Worm (Caenorhabditis elegans) whole organism, L3 larva: ENCODE measurements around the gene glb-15.
A peak's percentile ranks its signal among the peaks of the same experiment; 100 is the strongest.

Experiments used
- ZK546.5 ChIP-seq: sonication (generic microtip); optimal IDR thresholded peaks from 2 replicates; lab custom pipeline; 2017; ENCODE audit warnings: missing biosample characterization, missing genetic modification characterization
- aly-2 ChIP-seq: fragments of 150-350 bp; optimal IDR thresholded peaks from 2 replicates; lab custom pipeline; 2014; ENCODE audit warnings: missing biosample characterization, missing genetic modification characterization
- ama-1 ChIP-seq: fragments of 150-350 bp; optimal IDR thresholded peaks from 2 replicates; lab custom pipeline; 2018
- ceh-16 ChIP-seq: sonication (generic microtip); optimal IDR thresholded peaks from 2 replicates; lab custom pipeline; 2017; ENCODE audit warnings: missing biosample characterization, missing genetic modification characterization
- ceh-28 ChIP-seq: fragments of 150-350 bp; optimal IDR thresholded peaks from 2 replicates; lab custom pipeline; 2014; ENCODE audit warnings: missing biosample characterization, missing genetic modification reagents, missing genetic modification characterization
- ceh-9 ChIP-seq: sonication (generic microtip); optimal IDR thresholded peaks from 2 replicates; lab custom pipeline; 2018; ENCODE audit warnings: missing biosample characterization, missing genetic modification characterization
- egl-5 ChIP-seq: fragments of 150-350 bp; optimal IDR thresholded peaks from 2 replicates; lab custom pipeline; 2017; ENCODE audit warnings: missing biosample characterization, missing genetic modification reagents, missing genetic modification characterization, inconsistent platforms
- elt-2 ChIP-seq: sonication (generic microtip); optimal IDR thresholded peaks from 2 replicates; lab custom pipeline; 2016; ENCODE audit warnings: missing genetic modification reagents, mild to moderate bottlenecking, missing genetic modification characterization, missing compliant biosample characterization
- elt-3 ChIP-seq, 3 experiments: fragments of 150-350 bp in 1 of 3; sonication (generic microtip) in 2 of 3; optimal IDR thresholded peaks; 2 replicates in 2 of 3; 4 replicates in 1 of 3; lab custom pipeline; 2014 to 2017; ENCODE audit warnings: missing biosample characterization in 3 of 3, missing genetic modification characterization in 3 of 3
- fkh-10 ChIP-seq: sonication (generic microtip); optimal IDR thresholded peaks from 2 replicates; lab custom pipeline; 2017; ENCODE audit warnings: missing biosample characterization, missing genetic modification reagents, missing genetic modification characterization
- fkh-2 ChIP-seq: fragments of 150-350 bp; optimal IDR thresholded peaks from 2 replicates; lab custom pipeline; 2014; ENCODE audit warnings: missing biosample characterization, missing genetic modification reagents, missing genetic modification characterization
- fos-1 ChIP-seq: fragments of 150-350 bp; optimal IDR thresholded peaks from 2 replicates; lab custom pipeline; 2014; ENCODE audit warnings: missing biosample characterization, missing genetic modification characterization
- hmg-11 ChIP-seq: sonication (generic microtip); optimal IDR thresholded peaks from 2 replicates; lab custom pipeline; 2016; ENCODE audit warnings: missing genetic modification characterization, missing compliant biosample characterization
- jun-1 ChIP-seq: fragments of 150-350 bp; optimal IDR thresholded peaks from 2 replicates; lab custom pipeline; 2014; ENCODE audit warnings: missing biosample characterization, missing genetic modification reagents, missing genetic modification characterization
- lin-15B ChIP-seq: fragments of 150-350 bp; optimal IDR thresholded peaks from 2 replicates; lab custom pipeline; 2014; ENCODE audit warnings: missing biosample characterization, missing genetic modification characterization
- lin-39 ChIP-seq: fragments of 150-350 bp; optimal IDR thresholded peaks from 2 replicates; lab custom pipeline; 2018; ENCODE audit warnings: missing biosample characterization, missing genetic modification reagents, missing genetic modification characterization
- lsy-12 ChIP-seq: sonication (generic microtip); optimal IDR thresholded peaks from 2 replicates; lab custom pipeline; 2016; ENCODE audit warnings: mild to moderate bottlenecking, missing genetic modification characterization, missing compliant biosample characterization
- mdl-1 ChIP-seq: fragments of 150-350 bp; optimal IDR thresholded peaks from 2 replicates; lab custom pipeline; 2014; ENCODE audit warnings: missing biosample characterization, missing genetic modification characterization
- mml-1 ChIP-seq: fragments of 150-350 bp; sonication (generic microtip); optimal IDR thresholded peaks from 3 replicates; lab custom pipeline; 2014; ENCODE audit warnings: missing biosample characterization, missing genetic modification characterization
- nfya-1 ChIP-seq: sonication (generic microtip); optimal IDR thresholded peaks from 2 replicates; lab custom pipeline; 2017; ENCODE audit warnings: missing genetic modification characterization, mild to moderate bottlenecking, missing compliant biosample characterization, antibody characterized with exemption, moderate library complexity; ENCODE audit not compliant: insufficient read depth
- nhr-12 ChIP-seq: fragments of 150-350 bp; optimal IDR thresholded peaks from 2 replicates; lab custom pipeline; 2014; ENCODE audit warnings: missing biosample characterization, missing genetic modification characterization
- nhr-23 ChIP-seq: fragments of 150-350 bp; optimal IDR thresholded peaks from 2 replicates; lab custom pipeline; 2014; ENCODE audit warnings: missing biosample characterization, missing genetic modification reagents, missing genetic modification characterization
- nhr-25 ChIP-seq: sonication (generic microtip); optimal IDR thresholded peaks from 2 replicates; lab custom pipeline; 2017; ENCODE audit warnings: missing biosample characterization, missing genetic modification characterization
- nhr-67 ChIP-seq: fragments of 150-350 bp; optimal IDR thresholded peaks from 2 replicates; lab custom pipeline; 2014; ENCODE audit warnings: missing biosample characterization, missing genetic modification characterization
- nhr-77 ChIP-seq: fragments of 150-350 bp; optimal IDR thresholded peaks from 2 replicates; lab custom pipeline; 2014; ENCODE audit warnings: missing biosample characterization, missing genetic modification characterization
- pqm-1 ChIP-seq: fragments of 150-350 bp; optimal IDR thresholded peaks from 2 replicates; lab custom pipeline; 2017; ENCODE audit warnings: missing biosample characterization, missing genetic modification characterization, inconsistent platforms
- sea-2 ChIP-seq: fragments of 150-350 bp; sonication (generic microtip); optimal IDR thresholded peaks from 4 replicates; lab custom pipeline; 2014; ENCODE audit warnings: missing biosample characterization, missing genetic modification reagents, missing genetic modification characterization
- unc-39 ChIP-seq: sonication (generic microtip); optimal IDR thresholded peaks from 4 replicates; lab custom pipeline; 2017; ENCODE audit warnings: missing biosample characterization, missing genetic modification characterization
- unc-62 ChIP-seq: fragments of 150-350 bp; sonication (generic microtip); optimal IDR thresholded peaks from 4 replicates; lab custom pipeline; 2014; ENCODE audit warnings: missing biosample characterization, missing genetic modification reagents, missing genetic modification characterization
- zag-1 ChIP-seq: fragments of 150-350 bp; optimal IDR thresholded peaks from 2 replicates; lab custom pipeline; 2014; ENCODE audit warnings: missing biosample characterization, missing genetic modification characterization
- ztf-11 ChIP-seq: fragments of 150-350 bp; optimal IDR thresholded peaks from 2 replicates; lab custom pipeline; 2014; ENCODE audit warnings: missing biosample characterization, missing genetic modification characterization
- ztf-4 ChIP-seq: fragments of 150-350 bp; optimal IDR thresholded peaks from 2 replicates; lab custom pipeline; 2014; ENCODE audit warnings: missing biosample characterization, missing genetic modification characterization

glb-15 gene

DNA sequence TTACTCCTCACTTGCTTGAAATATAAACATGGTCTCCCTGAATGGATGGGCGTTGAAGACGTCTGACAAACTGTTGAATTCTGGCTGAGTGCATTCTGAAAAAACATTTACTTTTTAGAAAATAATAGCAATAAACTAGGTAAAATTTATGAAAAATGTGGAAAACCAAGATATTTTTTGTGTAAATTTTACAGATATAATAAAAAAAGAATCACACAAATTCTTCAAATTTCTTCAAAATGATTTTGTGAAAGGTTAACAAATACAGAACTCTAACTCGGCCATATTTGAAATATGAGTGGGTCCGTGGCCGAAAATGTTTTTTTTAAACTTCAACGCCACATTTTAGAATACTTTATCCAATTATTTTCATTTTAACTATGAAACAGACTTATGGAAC lies at the start of gene glb-15:
glb-15 (minus strand) TSS at position 101 of the 400 bp plus-strand sequence.
- TF ChIP-seq pqm-1 (no peak), ceh-28 (no peak), nfya-1 (tag; lab: Kevin White, UChicago) (no peak), elt-3 (tag; optimal IDR thresholded peaks at IDR 0.05; lab: Kevin White, UChicago) (no peak), unc-39 (tag; lab: Kevin White, UChicago) (no peak), nhr-23 (tag; lab: Kevin White, UChicago) (no peak)

DNA sequence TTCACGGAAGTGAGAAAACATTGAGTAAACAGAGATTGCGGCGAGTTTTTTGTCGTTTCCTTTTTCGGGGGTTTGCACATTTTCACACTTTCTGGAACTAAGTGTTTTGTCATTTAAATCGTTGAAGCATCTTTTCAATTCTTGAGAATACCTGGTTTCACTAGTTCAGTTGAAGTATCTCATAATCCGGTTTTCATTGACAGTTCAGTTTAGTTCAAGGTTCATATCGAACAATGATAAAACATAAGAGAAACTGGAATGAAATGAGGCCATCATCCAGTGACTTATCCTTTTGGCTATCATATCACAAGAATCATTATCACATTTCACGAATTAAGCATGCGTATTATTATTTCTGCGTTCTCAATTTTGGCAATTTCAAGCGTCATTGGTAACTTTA lies 49.1 kb upstream of the glb-15 start, which contains the start of gene F46F3.3:
F46F3.3 (plus strand) TSS at position 301 of the 400 bp plus-strand sequence.
- TF ChIP-seq nhr-25 (tag; lab: Kevin White, UChicago) (no peak), elt-2 (tag; lab: Kevin White, UChicago) (no peak), mml-1 (tag; lab: Kevin White, UChicago) (no peak), nhr-12 (tag; lab: Kevin White, UChicago) (no peak), ceh-9 (tag; lab: Kevin White, UChicago) (no peak), ceh-16 (tag; lab: Kevin White, UChicago) (no peak), sea-2 (GFP tag; lab: Kevin White, UChicago) (no peak), mdl-1 (tag; lab: Kevin White, UChicago) (no peak), ztf-4 (tag; lab: Kevin White, UChicago) (no peak), zag-1 (tag; lab: Kevin White, UChicago) (no peak), hmg-11 (no peak)

DNA sequence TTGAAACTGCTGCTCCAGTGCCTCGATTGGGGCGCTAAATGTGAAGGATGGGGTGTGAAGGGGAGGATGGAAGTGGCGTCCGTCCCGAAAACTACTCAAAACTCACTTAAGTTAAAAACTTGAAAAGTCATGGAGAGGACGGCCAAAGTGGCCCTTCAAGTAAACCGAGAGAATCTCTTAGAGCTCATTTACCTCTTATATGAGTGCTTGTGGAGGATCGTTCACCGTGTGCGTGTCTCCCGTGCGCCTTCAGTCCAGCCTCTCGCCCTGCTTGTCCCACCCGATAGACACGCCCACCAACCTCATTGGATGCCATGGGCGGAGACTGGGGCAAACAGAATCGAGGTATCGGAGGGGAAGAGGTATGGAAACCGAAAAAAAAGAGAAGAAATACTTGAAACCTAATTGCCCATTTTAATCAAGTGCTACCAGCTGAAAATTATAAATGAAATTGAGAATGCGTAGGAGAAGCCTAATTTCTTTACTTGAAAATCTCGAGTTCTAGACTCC lies 46.9 kb upstream of the glb-15 start, which contains the start of gene ceh-27:
ceh-27 (minus strand) TSS at position 228 of the 510 bp plus-strand sequence.
- TF ChIP-seq fkh-10 (GFP tag; lab: Kevin White, UChicago): peak; percentile 19
- TF ChIP-seq nhr-77 (tag; lab: Kevin White, UChicago): no peak
- peak; percentile 76 for TF ChIP-seq nfya-1 (tag; lab: Kevin White, UChicago)

DNA sequence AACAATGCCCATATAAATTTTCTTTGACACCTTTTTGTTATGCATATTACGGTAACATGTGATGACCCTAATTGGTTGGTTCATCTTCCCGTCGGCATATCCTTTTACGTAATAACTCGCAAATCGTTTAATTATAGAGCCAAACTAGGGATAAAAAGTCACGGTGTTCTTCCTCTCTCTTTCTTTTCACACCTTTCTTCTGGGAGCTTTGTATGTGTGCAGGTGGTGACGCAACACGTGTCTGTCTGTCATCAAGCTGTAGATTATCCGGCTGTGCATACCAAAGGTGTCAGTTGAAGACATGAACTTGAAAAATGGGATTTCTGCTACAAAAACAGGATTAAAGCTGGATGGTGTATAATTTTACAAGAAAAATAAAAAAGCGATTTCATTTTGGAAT lies 42.5 kb upstream of the glb-15 start:
- no peak for TF ChIP-seq nhr-67
- TF ChIP-seq fkh-2 (tag; lab: Kevin White, UChicago): no peak
- TF ChIP-seq aly-2 (tag; lab: Kevin White, UChicago): no peak

DNA sequence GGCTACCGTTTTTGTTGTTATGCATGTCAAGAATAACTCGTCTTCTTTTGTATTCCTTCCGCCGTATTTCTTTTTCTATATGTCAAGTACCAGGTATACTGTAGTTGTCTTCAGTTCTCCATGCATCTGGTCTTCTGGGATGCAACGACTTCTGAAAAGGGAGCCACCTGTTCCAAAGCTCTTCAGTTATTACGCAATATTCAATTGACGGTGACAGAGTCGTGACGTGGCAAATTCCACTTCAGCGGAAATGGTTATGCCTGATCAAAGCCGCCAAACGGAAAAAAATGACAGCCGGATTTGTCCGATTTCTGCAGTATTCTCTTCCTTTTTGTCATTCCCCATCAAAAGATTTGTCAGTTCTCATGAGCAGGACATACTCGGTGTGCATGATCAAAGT lies 38.4 kb upstream of the glb-15 start:
- no peak for TF ChIP-seq ZK546.5
- TF ChIP-seq nhr-12 (tag; lab: Kevin White, UChicago): no peak
- TF ChIP-seq ceh-9 (tag; lab: Kevin White, UChicago): no peak
- no peak for TF ChIP-seq fos-1 (tag; lab: Kevin White, UChicago)
- TF ChIP-seq ama-1: no peak
- TF ChIP-seq mml-1 (tag; lab: Kevin White, UChicago): no peak
- no peak for TF ChIP-seq mdl-1 (tag; lab: Kevin White, UChicago)
- TF ChIP-seq ztf-4 (tag; lab: Kevin White, UChicago): no peak
- TF ChIP-seq, all 47 proteins: peak for 0

DNA sequence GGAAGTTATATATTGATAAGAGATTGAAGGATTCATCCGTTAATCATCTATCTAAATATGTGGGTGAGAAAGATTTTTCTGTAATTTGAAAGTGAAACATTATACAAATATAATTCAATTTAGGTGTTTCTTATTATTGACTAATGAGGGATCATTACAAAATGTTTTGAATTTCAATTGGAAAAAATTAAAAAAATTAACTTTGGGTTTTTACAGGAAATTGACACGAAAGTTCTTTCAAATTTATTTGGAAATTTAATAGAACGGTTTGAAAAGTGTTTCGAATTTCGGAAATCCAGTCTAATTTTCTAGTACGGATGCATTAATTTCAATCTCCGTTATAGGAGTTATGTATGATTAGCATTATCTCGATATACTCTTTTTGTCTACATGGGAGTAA lies 35.0 kb upstream of the glb-15 start:
- TF ChIP-seq mdl-1 (tag; lab: Kevin White, UChicago): no peak
- TF ChIP-seq nfya-1 (tag; lab: Kevin White, UChicago): no peak
- TF ChIP-seq egl-5: no peak
- no peak for TF ChIP-seq lin-39 (tag; lab: Kevin White, UChicago)
- no peak for TF ChIP-seq nhr-25 (tag; lab: Kevin White, UChicago)
- TF ChIP-seq zag-1 (tag; lab: Kevin White, UChicago): no peak
- no peak for TF ChIP-seq pqm-1
- no peak for TF ChIP-seq mml-1 (tag; lab: Kevin White, UChicago)
- TF ChIP-seq unc-62: no peak
- no peak for TF ChIP-seq ceh-9 (tag; lab: Kevin White, UChicago)
- TF ChIP-seq jun-1: no peak
- TF ChIP-seq lin-15B (tag; lab: Kevin White, UChicago): no peak
- TF ChIP-seq aly-2 (tag; lab: Kevin White, UChicago): no peak
- TF ChIP-seq fkh-2 (tag; lab: Kevin White, UChicago): no peak
- no peak for TF ChIP-seq fkh-10 (GFP tag; lab: Kevin White, UChicago)
- no peak for TF ChIP-seq lsy-12
- no peak for TF ChIP-seq ztf-11 (tag; lab: Kevin White, UChicago)
- no peak for TF ChIP-seq unc-39 (tag; lab: Kevin White, UChicago)
- no peak for TF ChIP-seq nhr-67
